Fruit fly (Drosophila melanogaster): ENCODE data around the gene CG33158.

dm6 chr3L:16419059-16419773 is at the start of gene CG33158, which contains the start of gene TyrRS:
- TF ChIP-seq CG6163 (GFP tag; IDR thresholded peaks at IDR 0.05) (no peak), fd59A (GFP tag; optimal IDR thresholded peaks at IDR 0.05) (no peak), svp (GFP tag) (no peak), CG31627 (GFP tag; optimal IDR thresholded peaks at IDR 0.05) (no peak), Eip93F (GFP tag; optimal IDR thresholded peaks at IDR 0.05) (no peak), CG32006 (GFP tag; optimal IDR thresholded peaks at IDR 0.05) (no peak), fkh (GFP tag; optimal IDR thresholded peaks at IDR 0.05) (no peak), CG11294 (GFP tag; IDR thresholded peaks at IDR 0.05) (no peak)
